Fruit fly (Drosophila melanogaster) whole organism, embryonic: ENCODE data around the gene CG18545.

Source experiments
- Ada2b ChIP-seq: fragments of 200-800 bp; sonication (Bioruptor generic); IDR thresholded peaks from 2 replicates; pipeline ENCODE4 v1.3.6; 2022; ENCODE audit warnings: missing biosample characterization, missing genetic modification characterization
- B-H2 ChIP-seq: fragments of 200-800 bp; sonication (Bioruptor generic); optimal IDR thresholded peaks from 2 replicates; lab custom pipeline; 2018; ENCODE audit warnings: missing biosample characterization, mild to moderate bottlenecking, missing genetic modification characterization
- CG10654 ChIP-seq: fragments of 200-800 bp; sonication (Bioruptor generic); optimal IDR thresholded peaks from 2 replicates; lab custom pipeline; 2016; ENCODE audit warnings: missing biosample characterization, missing genetic modification characterization
- CG12071 ChIP-seq: fragments of 200-800 bp; sonication (Bioruptor generic); optimal IDR thresholded peaks from 3 replicates; lab custom pipeline; 2018; ENCODE audit warnings: missing biosample characterization, mild to moderate bottlenecking, missing genetic modification characterization
- CG12219 ChIP-seq: fragments of 200-800 bp; sonication (Bioruptor generic); optimal IDR thresholded peaks from 3 replicates; lab custom pipeline; 2018; ENCODE audit warnings: missing biosample characterization, mild to moderate bottlenecking, missing genetic modification characterization
- CG12744 ChIP-seq: fragments of 200-800 bp; sonication (Bioruptor generic); optimal IDR thresholded peaks from 2 replicates; lab custom pipeline; 2016; ENCODE audit warnings: missing biosample characterization, missing genetic modification characterization
- CG12942 ChIP-seq: fragments of 200-800 bp; sonication (Bioruptor generic); optimal IDR thresholded peaks from 3 replicates; lab custom pipeline; 2016; ENCODE audit warnings: missing biosample characterization, missing genetic modification characterization
- CG14441 ChIP-seq: fragments of 200-800 bp; sonication (Bioruptor generic); IDR thresholded peaks from 2 replicates; pipeline ENCODE4 v1.3.6; 2022; ENCODE audit warnings: missing biosample characterization, missing genetic modification characterization
- CG14710 ChIP-seq: fragments of 200-800 bp; sonication (Bioruptor generic); optimal IDR thresholded peaks from 3 replicates; lab custom pipeline; 2019; ENCODE audit warnings: missing biosample characterization, mild to moderate bottlenecking, missing genetic modification characterization, moderate library complexity
- CG15269 ChIP-seq: fragments of 200-800 bp; sonication (Bioruptor generic); optimal IDR thresholded peaks from 2 replicates; lab custom pipeline; 2018; ENCODE audit warnings: missing biosample characterization, mild to moderate bottlenecking, missing genetic modification characterization, moderate library complexity
- CG15479 ChIP-seq: fragments of 200-800 bp; sonication (Bioruptor generic); optimal IDR thresholded peaks from 3 replicates; lab custom pipeline; 2019; ENCODE audit warnings: missing biosample characterization, mild to moderate bottlenecking, missing genetic modification characterization, moderate library complexity
- CG15696 ChIP-seq: fragments of 200-800 bp; sonication (Bioruptor generic); optimal IDR thresholded peaks from 2 replicates; lab custom pipeline; 2019; ENCODE audit warnings: missing biosample characterization, mild to moderate bottlenecking, missing genetic modification characterization, moderate library complexity
- CG16815 ChIP-seq: fragments of 200-800 bp; sonication (Bioruptor generic); optimal IDR thresholded peaks from 3 replicates; lab custom pipeline; 2017; ENCODE audit warnings: missing biosample characterization, mild to moderate bottlenecking, missing genetic modification characterization
- CG1792 ChIP-seq: fragments of 200-800 bp; sonication (Bioruptor generic); optimal IDR thresholded peaks from 2 replicates; lab custom pipeline; 2016; ENCODE audit warnings: missing biosample characterization, missing genetic modification characterization
- CG2120 ChIP-seq: fragments of 200-800 bp; sonication (Bioruptor generic); optimal IDR thresholded peaks from 3 replicates; lab custom pipeline; 2016; ENCODE audit warnings: missing biosample characterization, missing genetic modification characterization
- CG4282 ChIP-seq: fragments of 200-800 bp; sonication (Bioruptor generic); optimal IDR thresholded peaks from 2 replicates; lab custom pipeline; 2016; ENCODE audit warnings: missing biosample characterization, missing genetic modification characterization
- CG4424 ChIP-seq: fragments of 200-800 bp; sonication (Bioruptor generic); optimal IDR thresholded peaks from 3 replicates; lab custom pipeline; 2016; ENCODE audit warnings: missing biosample characterization, missing genetic modification characterization
- CG6272 ChIP-seq: fragments of 200-800 bp; sonication (Bioruptor generic); IDR thresholded peaks from 2 replicates; pipeline ENCODE4 v1.3.6; 2022; ENCODE audit warnings: missing biosample characterization, missing genetic modification characterization
- CG6765 ChIP-seq: fragments of 200-800 bp; sonication (Bioruptor generic); optimal IDR thresholded peaks from 3 replicates; lab custom pipeline; 2017; ENCODE audit warnings: missing biosample characterization, mild to moderate bottlenecking, missing genetic modification characterization
- CG9932 ChIP-seq: fragments of 200-800 bp; sonication (Bioruptor generic); IDR thresholded peaks from 2 replicates; pipeline ENCODE4 v1.3.6; 2022; ENCODE audit warnings: missing biosample characterization, missing genetic modification characterization
- E2f2 ChIP-seq: fragments of 200-800 bp; sonication (Bioruptor generic); IDR thresholded peaks from 2 replicates; pipeline ENCODE4 v1.3.6; 2022; ENCODE audit warnings: missing biosample characterization, missing genetic modification characterization
- Hmr ChIP-seq: fragments of 200-800 bp; sonication (Bioruptor generic); optimal IDR thresholded peaks from 3 replicates; lab custom pipeline; 2017; ENCODE audit warnings: mild to moderate bottlenecking, missing biosample characterization, missing genetic modification reagents, missing genetic modification characterization
- Mes4 ChIP-seq: fragments of 200-800 bp; sonication (Bioruptor generic); optimal IDR thresholded peaks from 2 replicates; lab custom pipeline; 2016; ENCODE audit warnings: missing biosample characterization, missing genetic modification characterization
- Mrtf ChIP-seq: fragments of 200-800 bp; sonication (Bioruptor generic); IDR thresholded peaks from 3 replicates; pipeline ENCODE4 v1.3.6; 2022; ENCODE audit warnings: missing biosample characterization, missing genetic modification characterization
- PHDP ChIP-seq: fragments of 200-800 bp; sonication (Bioruptor generic); optimal IDR thresholded peaks from 3 replicates; lab custom pipeline; 2018; ENCODE audit warnings: missing biosample characterization, mild to moderate bottlenecking, missing genetic modification characterization, moderate library complexity
- Side ChIP-seq: fragments of 200-800 bp; sonication (Bioruptor generic); optimal IDR thresholded peaks from 2 replicates; lab custom pipeline; 2016; ENCODE audit warnings: missing biosample characterization, missing genetic modification characterization
- Trl ChIP-seq, 3 experiments: fragments of >200 bp in 2 of 3; fragments of 200-800 bp in 1 of 3; sonication (Bioruptor generic) in 1 of 3; optimal IDR thresholded peaks; 2 replicates in 1 of 3; 3 replicates in 2 of 3; lab custom pipeline; 2016 to 2017; ENCODE audit warnings: missing biosample characterization in 1 of 3, missing genetic modification characterization in 1 of 3
- Xrp1 ChIP-seq: fragments of 200-800 bp; sonication (Bioruptor generic); IDR thresholded peaks from 2 replicates; pipeline ENCODE4 v1.3.6; 2022; ENCODE audit warnings: missing biosample characterization, missing genetic modification characterization
- ac ChIP-seq: fragments of 200-800 bp; sonication (Bioruptor generic); optimal IDR thresholded peaks from 3 replicates; lab custom pipeline; 2017; ENCODE audit warnings: missing biosample characterization, mild to moderate bottlenecking, missing genetic modification characterization
- az2 ChIP-seq: fragments of 200-800 bp; sonication (Bioruptor generic); optimal IDR thresholded peaks from 3 replicates; lab custom pipeline; 2016; ENCODE audit warnings: missing biosample characterization, missing genetic modification characterization
- caup ChIP-seq: fragments of 200-800 bp; sonication (Bioruptor generic); optimal IDR thresholded peaks from 3 replicates; lab custom pipeline; 2017; ENCODE audit warnings: missing biosample characterization, mild to moderate bottlenecking, missing genetic modification characterization, moderate library complexity; ENCODE audit not compliant: severe bottlenecking
- ci ChIP-seq: fragments of 200-800 bp; sonication (Bioruptor generic); IDR thresholded peaks from 3 replicates; pipeline ENCODE4 v1.3.6; 2022; ENCODE audit warnings: missing biosample characterization, missing genetic modification characterization
- crp ChIP-seq, 2 experiments: fragments of 200-800 bp; sonication (Bioruptor generic); optimal IDR thresholded peaks; 2 replicates in 1 of 2; 3 replicates in 1 of 2; lab custom pipeline; 2017; ENCODE audit warnings: missing biosample characterization in 2 of 2, missing genetic modification characterization in 2 of 2, mild to moderate bottlenecking in 1 of 2, moderate library complexity in 1 of 2
- ems ChIP-seq: fragments of 200-800 bp; sonication (Bioruptor generic); optimal IDR thresholded peaks from 3 replicates; lab custom pipeline; 2016; ENCODE audit warnings: missing biosample characterization, missing genetic modification characterization
- fd64A ChIP-seq: fragments of 200-800 bp; sonication (Bioruptor generic); optimal IDR thresholded peaks from 3 replicates; lab custom pipeline; 2018; ENCODE audit warnings: missing biosample characterization, mild to moderate bottlenecking, missing genetic modification characterization
- lab ChIP-seq: fragments of 200-800 bp; sonication (Bioruptor generic); optimal IDR thresholded peaks from 3 replicates; lab custom pipeline; 2017; ENCODE audit warnings: missing biosample characterization, missing genetic modification characterization, mild to moderate bottlenecking, moderate library complexity, missing genetic modification reagents
- lmd ChIP-seq: fragments of 200-800 bp; sonication (Bioruptor generic); IDR thresholded peaks from 2 replicates; pipeline ENCODE4 v1.3.6; 2022; ENCODE audit warnings: missing biosample characterization, missing genetic modification characterization
- nerfin-2 ChIP-seq: fragments of 200-800 bp; sonication (Bioruptor generic); IDR thresholded peaks from 2 replicates; pipeline ENCODE4 v1.3.6; 2022; ENCODE audit warnings: missing biosample characterization, missing genetic modification characterization; ENCODE audit not compliant: partially characterized antibody
- otp ChIP-seq: fragments of 200-800 bp; sonication (Bioruptor generic); IDR thresholded peaks from 3 replicates; pipeline ENCODE4, ENCODE4 v1.3.6; 2022; ENCODE audit warnings: missing biosample characterization, missing genetic modification characterization
- pfk ChIP-seq: fragments of 200-800 bp; sonication (Bioruptor generic); optimal IDR thresholded peaks from 2 replicates; lab custom pipeline; 2018; ENCODE audit warnings: missing biosample characterization, mild to moderate bottlenecking, missing genetic modification characterization, moderate library complexity
- pho ChIP-seq: fragments of 200-800 bp; sonication (Bioruptor generic); optimal IDR thresholded peaks from 2 replicates; lab custom pipeline; 2016; ENCODE audit warnings: missing biosample characterization, missing genetic modification characterization
- phol ChIP-seq: fragments of 200-800 bp; sonication (Bioruptor generic); optimal IDR thresholded peaks from 3 replicates; lab custom pipeline; 2018; ENCODE audit warnings: missing biosample characterization, mild to moderate bottlenecking, missing genetic modification characterization, moderate library complexity
- slbo ChIP-seq: fragments of 200-800 bp; sonication (Bioruptor generic); IDR thresholded peaks from 2 replicates; pipeline ENCODE4 v1.3.6; 2022; ENCODE audit warnings: missing biosample characterization, missing genetic modification characterization
- tap ChIP-seq: fragments of 200-800 bp; optimal IDR thresholded peaks from 3 replicates; lab custom pipeline; 2019; ENCODE audit warnings: missing biosample characterization, mild to moderate bottlenecking, missing genetic modification characterization, moderate library complexity
- tio ChIP-seq: fragments of 200-800 bp; sonication (Bioruptor generic); optimal IDR thresholded peaks from 2 replicates; lab custom pipeline; 2017; ENCODE audit warnings: missing biosample characterization, missing genetic modification characterization, inconsistent platforms
- twi ChIP-seq: fragments of 200-800 bp; optimal IDR thresholded peaks from 2 replicates; lab custom pipeline; 2019; ENCODE audit warnings: missing biosample characterization, mild to moderate bottlenecking, missing genetic modification characterization, moderate library complexity
- tx ChIP-seq: fragments of 200-800 bp; sonication (Bioruptor generic); optimal IDR thresholded peaks from 2 replicates; lab custom pipeline; 2016; ENCODE audit warnings: missing biosample characterization, missing genetic modification characterization
- wek ChIP-seq: fragments of 200-800 bp; sonication (Bioruptor generic); optimal IDR thresholded peaks from 3 replicates; lab custom pipeline; 2018; ENCODE audit warnings: missing biosample characterization, mild to moderate bottlenecking, missing genetic modification characterization, moderate library complexity
- wor ChIP-seq: fragments of 200-800 bp; sonication (Bioruptor generic); IDR thresholded peaks from 2 replicates; pipeline ENCODE4 v1.3.6; 2022; ENCODE audit warnings: missing biosample characterization, missing genetic modification characterization

CG18545 gene

DNA sequence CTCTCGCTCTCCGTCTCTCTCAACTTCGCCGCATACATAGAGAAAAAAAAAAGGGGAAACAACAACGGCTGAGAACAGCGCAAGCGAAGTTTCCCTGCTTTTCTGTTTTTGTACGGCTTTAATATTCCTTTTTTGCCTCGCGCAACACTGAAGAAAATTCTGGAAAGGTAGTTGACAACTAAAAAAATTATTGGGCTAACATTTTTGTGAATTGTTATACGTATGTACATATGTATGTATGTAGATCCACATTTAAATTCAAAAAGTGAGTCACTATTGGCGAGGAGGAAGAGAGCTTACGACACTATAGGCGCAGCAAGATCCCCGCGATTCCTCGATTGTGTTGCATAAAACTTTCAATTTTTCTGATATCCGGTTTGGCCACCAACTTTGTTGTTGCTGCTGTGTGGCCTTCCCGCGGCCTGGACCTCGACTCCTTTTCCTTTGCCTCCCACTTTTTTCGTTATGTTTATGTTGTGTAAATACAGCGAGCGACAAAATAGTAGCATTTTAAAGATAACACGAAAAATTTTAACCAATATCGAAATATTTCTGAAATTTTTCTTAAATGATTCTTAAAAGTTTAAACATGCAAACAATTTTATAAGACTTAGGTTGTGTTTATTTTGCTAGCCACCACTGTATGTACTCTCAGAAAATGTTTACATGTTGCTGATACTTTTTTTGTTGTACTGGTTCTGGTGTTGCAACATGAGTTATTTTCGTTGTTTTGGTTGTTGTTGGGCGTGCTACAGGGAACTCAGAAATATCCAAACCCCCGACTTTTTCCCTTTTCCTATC, 16.0 kb downstream of the CG18545 start (continued):
- TF ChIP-seq fd64A: no peak
- peak; percentile 80 for TF ChIP-seq CG2120 (GFP tag; lab: Kevin White, UChicago)
- no peak for TF ChIP-seq ci (GFP tag; lab: Robert Waterston, UW)
- TF ChIP-seq pfk (GFP tag; lab: Kevin White, UChicago): no peak
- TF ChIP-seq Ada2b: no peak
- no peak for TF ChIP-seq CG14441 (GFP tag; lab: Robert Waterston, UW)
- TF ChIP-seq ac (GFP tag; lab: Kevin White, UChicago): peak; percentile 48
- peak; percentile 32 for TF ChIP-seq CG6765 (GFP tag; lab: Kevin White, UChicago)
- peak; percentile 70 for TF ChIP-seq tx (GFP tag; lab: Kevin White, UChicago)
- TF ChIP-seq CG6272 (GFP tag; lab: Robert Waterston, UW): peak; percentile 40
- TF ChIP-seq CG4424 (GFP tag; lab: Kevin White, UChicago): peak; percentile 85
- peak; percentile 79 for TF ChIP-seq phol (tag; lab: Kevin White, UChicago)
- TF ChIP-seq B-H2 (GFP tag; lab: Kevin White, UChicago): no peak
- TF ChIP-seq Trl (optimal IDR thresholded peaks at IDR 0.05; lab: Kevin White, UChicago): peak in 1 of 2 experiments; percentile 65
- peak; percentile 58 for TF ChIP-seq Trl (GFP tag; optimal IDR thresholded peaks at IDR 0.05; lab: Kevin White, UChicago)
- no peak for TF ChIP-seq E2f2 (GFP tag; lab: Robert Waterston, UW)
- peak; percentile 79 for TF ChIP-seq CG15269 (tag; lab: Kevin White, UChicago)
- TF ChIP-seq CG9932: no peak
- peak; percentile 61 for TF ChIP-seq CG12071 (GFP tag; lab: Kevin White, UChicago)
- TF ChIP-seq slbo (GFP tag; lab: Robert Waterston, UW): no peak
- TF ChIP-seq pho: peak; percentile 78
- peak; percentile 77 for TF ChIP-seq az2 (GFP tag; lab: Kevin White, UChicago)
- peak; percentile 51 for TF ChIP-seq CG12942 (GFP tag; lab: Kevin White, UChicago)
- peak; percentile 72 for TF ChIP-seq CG16815
- no peak for TF ChIP-seq CG15479
- peak; percentile 83 for TF ChIP-seq Side
- TF ChIP-seq twi (tag; lab: Kevin White, UChicago): peak; percentile 39
- TF ChIP-seq nerfin-2 (GFP tag; lab: Robert Waterston, UW): no peak
- peak in 1 of 2 experiments; percentile 41 for TF ChIP-seq crp (GFP tag; optimal IDR thresholded peaks at IDR 0.05; lab: Kevin White, UChicago)
- TF ChIP-seq Mes4 (GFP tag; lab: Kevin White, UChicago): peak; percentile 67
- peak; percentile 83 for TF ChIP-seq tap
- no peak for TF ChIP-seq Mrtf (GFP tag; lab: Robert Waterston, UW)
- TF ChIP-seq CG4282 (GFP tag; lab: Kevin White, UChicago): peak; percentile 64
- TF ChIP-seq CG12219 (GFP tag; lab: Kevin White, UChicago): peak; percentile 77
- no peak for TF ChIP-seq Xrp1 (GFP tag; lab: Robert Waterston, UW)
- peak; percentile 88 for TF ChIP-seq lab (GFP tag; lab: Kevin White, UChicago)
- TF ChIP-seq wor (GFP tag; lab: Robert Waterston, UW): no peak
- peak; percentile 66 for TF ChIP-seq CG10654 (GFP tag; lab: Kevin White, UChicago)
- TF ChIP-seq PHDP (tag; lab: Kevin White, UChicago): peak; percentile 83
- no peak for TF ChIP-seq otp
- peak; percentile 42 for TF ChIP-seq wek (GFP tag; lab: Kevin White, UChicago)
- peak; percentile 77 for TF ChIP-seq ems (GFP tag; lab: Kevin White, UChicago)
- TF ChIP-seq lmd (GFP tag; lab: Robert Waterston, UW): no peak
- peak; percentile 58 for TF ChIP-seq CG1792
- peak; percentile 86 for TF ChIP-seq Hmr (GFP tag; lab: Kevin White, UChicago)
- TF ChIP-seq CG14710 (tag; lab: Kevin White, UChicago): peak; percentile 84
- TF ChIP-seq CG15696 (tag; lab: Kevin White, UChicago): peak; percentile 70
- peak; percentile 34 for TF ChIP-seq CG12744 (GFP tag; lab: Kevin White, UChicago)
- peak; percentile 84 for TF ChIP-seq tio (GFP tag; lab: Kevin White, UChicago)
- peak; percentile 77 for TF ChIP-seq caup (GFP tag; lab: Kevin White, UChicago)
